Fruit fly (Drosophila melanogaster) whole organism, wandering third instar larva: ENCODE results near the gene CG18754.

ENCODE experiments used
- Abd-B ChIP-seq: fragments of >200 bp; optimal IDR thresholded peaks from 2 replicates; lab custom pipeline; 2017; ENCODE audit warnings: missing biosample characterization, missing genetic modification characterization
- br ChIP-seq: fragments of 200-800 bp; sonication (Bioruptor generic); optimal IDR thresholded peaks from 2 replicates; lab custom pipeline; 2016; ENCODE audit warnings: missing biosample characterization, missing genetic modification characterization
- dsf ChIP-seq: sonication (Bioruptor generic); optimal IDR thresholded peaks from 2 replicates; lab custom pipeline; 2016; ENCODE audit warnings: missing biosample characterization, missing genetic modification characterization, borderline replicate concordance
- h ChIP-seq: fragments of 200-800 bp; sonication (Bioruptor generic); optimal IDR thresholded peaks from 3 replicates; lab custom pipeline; 2016; ENCODE audit warnings: missing biosample characterization, mild to moderate bottlenecking, missing genetic modification characterization
- psq ChIP-seq: fragments of 200-800 bp; sonication (Bioruptor generic); optimal IDR thresholded peaks from 3 replicates; lab custom pipeline; 2017; ENCODE audit warnings: missing biosample characterization, mild to moderate bottlenecking, missing genetic modification characterization, moderate library complexity

DNA sequence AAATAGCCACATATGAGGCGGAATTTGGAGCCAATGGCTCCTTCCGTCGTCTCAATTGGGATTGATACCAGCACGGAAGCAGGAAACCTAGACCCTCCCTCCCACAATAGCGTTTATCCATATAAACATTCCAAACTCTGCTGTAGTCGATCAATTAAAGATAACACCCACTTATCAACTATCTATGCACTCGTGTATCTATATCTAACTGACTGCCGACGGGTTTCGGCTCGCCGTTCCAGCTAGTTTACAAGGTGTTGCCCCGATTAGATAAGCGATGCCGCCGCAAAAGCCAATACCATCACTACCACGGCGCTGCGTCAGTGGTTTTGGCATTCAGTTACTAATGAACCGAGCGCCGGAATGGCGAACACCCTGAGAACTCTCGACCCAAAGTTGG, 27.3 kb downstream of the CG18754 start, which contains the start of gene CG10300:
- no peak for TF ChIP-seq Abd-B (GFP tag; lab: Kevin White, UChicago)
- TF ChIP-seq dsf (GFP tag; lab: Kevin White, UChicago): no peak
- no peak for TF ChIP-seq psq (GFP tag; lab: Kevin White, UChicago)
- no peak for TF ChIP-seq br (GFP tag; lab: Kevin White, UChicago)
- no peak for TF ChIP-seq h (GFP tag; lab: Kevin White, UChicago)
